Worm (Caenorhabditis elegans) whole organism, mixed stage, embryonic: Measurements from ENCODE around the gene wbp-11.

Source experiments
- ceh-39 ChIP-seq: fragments of 150-350 bp; optimal IDR thresholded peaks from 2 replicates; lab custom pipeline; 2014; ENCODE audit warnings: missing biosample characterization, missing genetic modification characterization
- ceh-43 ChIP-seq: fragments of 200-800 bp; sonication (Bioruptor generic); optimal IDR thresholded peaks from 2 replicates; lab custom pipeline; 2018; ENCODE audit warnings: mild to moderate bottlenecking, missing genetic modification characterization, moderate library complexity, missing compliant biosample characterization
- nhr-237 ChIP-seq: fragments of 150-350 bp; optimal IDR thresholded peaks from 2 replicates; lab custom pipeline; 2014; ENCODE audit warnings: missing biosample characterization, missing genetic modification characterization
- ztf-11 ChIP-seq: fragments of 150-350 bp; optimal IDR thresholded peaks from 2 replicates; lab custom pipeline; 2014; ENCODE audit warnings: missing biosample characterization, missing genetic modification characterization

- no peak for TF ChIP-seq ztf-11 (tag; lab: Kevin White, UChicago)
- no peak for TF ChIP-seq nhr-237
- TF ChIP-seq ceh-43, result no peak
- no peak for TF ChIP-seq ceh-39 (tag; lab: Kevin White, UChicago)
Measured at ce11 chrII:10218171-10218570, 45.4 kb downstream of the wbp-11 start, which contains the start of gene ref-1.
